Worm (Caenorhabditis elegans): ENCODE measurements around the gene sra-9.

DNA sequence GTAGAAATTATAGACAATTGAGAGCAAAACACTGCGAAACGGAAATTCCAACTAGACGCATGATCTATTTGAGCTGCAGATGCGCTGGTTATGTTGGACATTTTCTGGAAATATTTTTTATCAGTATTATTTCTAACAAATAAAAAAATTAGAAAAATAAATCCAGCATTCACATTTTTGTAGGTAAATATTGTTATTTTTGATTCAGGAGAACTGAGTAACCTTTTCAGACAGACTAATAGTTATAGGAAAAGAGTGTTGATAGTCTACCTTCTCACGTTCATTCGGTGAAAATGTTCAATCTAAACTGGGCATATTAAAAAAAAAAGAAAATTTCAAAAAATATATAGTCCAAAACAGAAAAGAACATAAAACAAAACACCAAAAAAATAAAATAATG is 10.5 kb upstream of the sra-9 start, which contains the start of gene sra-1:
- no peak for TF ChIP-seq tbx-2 (tag; optimal IDR thresholded peaks at IDR 0.05)
- TF ChIP-seq ztf-11 (tag; optimal IDR thresholded peaks at IDR 0.05) = no peak
- no peak for TF ChIP-seq snpc-4 (tag; optimal IDR thresholded peaks at IDR 0.05)
- no peak for TF ChIP-seq vab-15 (tag; optimal IDR thresholded peaks at IDR 0.05)
- no peak for TF ChIP-seq skn-1 (tag; optimal IDR thresholded peaks at IDR 0.05)
- TF ChIP-seq xbp-1 (tag; optimal IDR thresholded peaks at IDR 0.05) = no peak
- TF ChIP-seq tlp-1 (tag; optimal IDR thresholded peaks at IDR 0.05) = no peak
- no peak for TF ChIP-seq unc-86 (tag; optimal IDR thresholded peaks at IDR 0.05)
- TF ChIP-seq lin-39 (tag; optimal IDR thresholded peaks at IDR 0.05) = no peak
- TF ChIP-seq snu-23 (GFP tag; optimal IDR thresholded peaks at IDR 0.05) = no peak
- TF ChIP-seq ceh-8 (GFP tag; optimal IDR thresholded peaks at IDR 0.05) = no peak
- no peak for TF ChIP-seq nhr-85 (tag)
- TF ChIP-seq ces-1 (GFP tag; optimal IDR thresholded peaks at IDR 0.05) = no peak
- TF ChIP-seq pqm-1 (tag; optimal IDR thresholded peaks at IDR 0.05) = no peak

All from whole organism, L1 larva.